Worm (Caenorhabditis elegans) whole organism, L3 larva: ENCODE measurements around the gene Y59C2A.1.

Experiments used
- ama-1 ChIP-seq: fragments of 150-350 bp; optimal IDR thresholded peaks from 2 replicates; lab custom pipeline; 2018
- ceh-82 ChIP-seq: fragments of 150-350 bp; optimal IDR thresholded peaks from 2 replicates; lab custom pipeline; 2014; ENCODE audit warnings: missing biosample characterization, missing genetic modification characterization
- egl-27 ChIP-seq: sonication (generic microtip); optimal IDR thresholded peaks from 4 replicates; lab custom pipeline; 2017; ENCODE audit warnings: missing biosample characterization, missing genetic modification reagents, missing genetic modification characterization
- jun-1 ChIP-seq: fragments of 150-350 bp; optimal IDR thresholded peaks from 2 replicates; lab custom pipeline; 2014; ENCODE audit warnings: missing biosample characterization, missing genetic modification reagents, missing genetic modification characterization
- lin-15B ChIP-seq: fragments of 150-350 bp; optimal IDR thresholded peaks from 2 replicates; lab custom pipeline; 2014; ENCODE audit warnings: missing biosample characterization, missing genetic modification characterization
- lsy-12 ChIP-seq: sonication (generic microtip); optimal IDR thresholded peaks from 2 replicates; lab custom pipeline; 2016; ENCODE audit warnings: mild to moderate bottlenecking, missing genetic modification characterization, missing compliant biosample characterization
- mdl-1 ChIP-seq: fragments of 150-350 bp; optimal IDR thresholded peaks from 2 replicates; lab custom pipeline; 2014; ENCODE audit warnings: missing biosample characterization, missing genetic modification characterization
- nfya-1 ChIP-seq: sonication (generic microtip); optimal IDR thresholded peaks from 2 replicates; lab custom pipeline; 2017; ENCODE audit warnings: missing genetic modification characterization, mild to moderate bottlenecking, missing compliant biosample characterization, antibody characterized with exemption, moderate library complexity; ENCODE audit not compliant: insufficient read depth
- nhr-11 ChIP-seq: fragments of 150-350 bp; optimal IDR thresholded peaks from 2 replicates; lab custom pipeline; 2014; ENCODE audit warnings: missing biosample characterization, missing genetic modification characterization
- nhr-12 ChIP-seq: fragments of 150-350 bp; optimal IDR thresholded peaks from 2 replicates; lab custom pipeline; 2014; ENCODE audit warnings: missing biosample characterization, missing genetic modification characterization
- nhr-237 ChIP-seq: fragments of 150-350 bp; optimal IDR thresholded peaks from 2 replicates; lab custom pipeline; 2014; ENCODE audit warnings: missing biosample characterization, missing genetic modification characterization
- nhr-76 ChIP-seq: fragments of 150-350 bp; sonication (generic microtip); optimal IDR thresholded peaks from 5 replicates; lab custom pipeline; 2014; ENCODE audit warnings: missing biosample characterization, missing genetic modification characterization
- pha-4 ChIP-seq: fragments of 150-350 bp; optimal IDR thresholded peaks from 2 replicates; lab custom pipeline; 2014; ENCODE audit warnings: missing biosample characterization, missing genetic modification reagents, missing genetic modification characterization
- zag-1 ChIP-seq: fragments of 150-350 bp; optimal IDR thresholded peaks from 2 replicates; lab custom pipeline; 2014; ENCODE audit warnings: missing biosample characterization, missing genetic modification characterization

ce11 chrII:2177735-2178134, 30.2 kb upstream of the Y59C2A.1 start:
- TF ChIP-seq jun-1 (tag; lab: Kevin White, UChicago) (no peak), nhr-76 (no peak), ceh-82 (no peak), nhr-237 (tag; lab: Kevin White, UChicago) (no peak), lsy-12 (no peak), mdl-1 (tag; lab: Kevin White, UChicago) (no peak), nhr-11 (tag; lab: Kevin White, UChicago) (no peak), ama-1 (lab: Kevin White, UChicago) (no peak), lin-15B (tag; lab: Kevin White, UChicago) (no peak), pha-4 (tag; lab: Kevin White, UChicago) (no peak), zag-1 (no peak), nfya-1 (tag; lab: Kevin White, UChicago) (no peak), nhr-12 (tag; lab: Kevin White, UChicago) (no peak), egl-27 (tag; lab: Kevin White, UChicago) (no peak)
